Comparison of ENCODE assay signal across 1 fruit fly cellular context in genomic region chr2L:6561463-6562357, dm6.
TF ChIP-seq lines count a peak whose summit lies in the region.

Gene Trmt6 (minus strand): TSS chr2L:6562289.
Gene Ent2 (plus strand): TSS chr2L:6562325.

TF ChIP-seq in whole organism, embryonic, 481 proteins besides CTCF, POLR2A, EP300 and RAD21 (continued from another document and continues in another):
- TF ChIP-seq CoRest (tag; optimal IDR thresholded peaks at IDR 0.05; lab: Kevin White, UChicago) (peak; percentile 96), fd3F (GFP tag; optimal IDR thresholded peaks at IDR 0.05; lab: Kevin White, UChicago) (peak; percentile 94), CG1602 (GFP tag; optimal IDR thresholded peaks at IDR 0.05; lab: Kevin White, UChicago) (peak; percentile 95), eyg (GFP tag; optimal IDR thresholded peaks at IDR 0.05; lab: Kevin White, UChicago) (peak; percentile 94), Optix (GFP tag; IDR thresholded peaks at IDR 0.05; lab: Robert Waterston, UW) (peak; percentile 97), dan (GFP tag; IDR thresholded peaks at IDR 0.05; lab: Robert Waterston, UW) (peak; percentile 92), Deaf1 (tag; optimal IDR thresholded peaks at IDR 0.05; lab: Kevin White, UChicago) (peak; percentile 70), CG8765 (GFP tag; IDR thresholded peaks at IDR 0.05; lab: Robert Waterston, UW) (peak; percentile 97), CG7745 (tag; optimal IDR thresholded peaks at IDR 0.05; lab: Kevin White, UChicago) (no peak), stc (GFP tag; IDR thresholded peaks at IDR 0.05; lab: Robert Waterston, UW) (peak; percentile 97), CG5953 (GFP tag; IDR thresholded peaks at IDR 0.05; lab: Robert Waterston, UW) (peak; percentile 94), Trl (optimal IDR thresholded peaks at IDR 0.05; lab: Kevin White, UChicago) (no peak), Trl (GFP tag; optimal IDR thresholded peaks at IDR 0.05; lab: Kevin White, UChicago) (peak; percentile 98), CG16813 (GFP tag; IDR thresholded peaks at IDR 0.05; lab: Robert Waterston, UW; ENCODE audit: partially characterized antibody) (no peak), D19A (tag; optimal IDR thresholded peaks at IDR 0.05; lab: Kevin White, UChicago) (peak; percentile 83), CG8359 (GFP tag; optimal IDR thresholded peaks at IDR 0.05; lab: Kevin White, UChicago; ENCODE audit: borderline replicate concordance) (peak; percentile 9), HLHmδ (GFP tag; optimal IDR thresholded peaks at IDR 0.05; lab: Kevin White, UChicago) (no peak), Lhr (GFP tag; optimal IDR thresholded peaks at IDR 0.05; lab: Kevin White, UChicago) (peak; percentile 71), ase (GFP tag; IDR thresholded peaks at IDR 0.05; lab: Robert Waterston, UW) (peak; percentile 98), CG1024 (GFP tag; IDR thresholded peaks at IDR 0.05; lab: Robert Waterston, UW) (peak; percentile 92), CG10543 (GFP tag; optimal IDR thresholded peaks at IDR 0.05; lab: Kevin White, UChicago) (peak; percentile 95), CG3995 (GFP tag; optimal IDR thresholded peaks at IDR 0.05; lab: Kevin White, UChicago) (peak; percentile 92), ewg (GFP tag; optimal IDR thresholded peaks at IDR 0.05; lab: Kevin White, UChicago) (peak; percentile 91), Mes4 (GFP tag; optimal IDR thresholded peaks at IDR 0.05; lab: Kevin White, UChicago) (peak; percentile 93), CG30431 (GFP tag; optimal IDR thresholded peaks at IDR 0.05; lab: Kevin White, UChicago) (peak; percentile 95), lilli (GFP tag; optimal IDR thresholded peaks at IDR 0.05; lab: Kevin White, UChicago) (peak; percentile 97), HLH54F (GFP tag; optimal IDR thresholded peaks at IDR 0.05; lab: Kevin White, UChicago) (peak; percentile 98), E2f1 (GFP tag; IDR thresholded peaks at IDR 0.05; lab: Robert Waterston, UW) (peak; percentile 97), fd102C (GFP tag; optimal IDR thresholded peaks at IDR 0.05; lab: Kevin White, UChicago) (no peak), Ada2b (GFP tag; IDR thresholded peaks at IDR 0.05; lab: Robert Waterston, UW) (peak; percentile 98), CG13624 (GFP tag; optimal IDR thresholded peaks at IDR 0.05; lab: Kevin White, UChicago) (peak; percentile 96), Gsc (GFP tag; IDR thresholded peaks at IDR 0.05; lab: Robert Waterston, UW) (peak; percentile 95), CG11696 (GFP tag; IDR thresholded peaks at IDR 0.05; lab: Robert Waterston, UW) (peak; percentile 92), CG14014 (GFP tag; IDR thresholded peaks at IDR 0.05; lab: Robert Waterston, UW) (peak; percentile 97), pnt (GFP tag; optimal IDR thresholded peaks at IDR 0.05; lab: Kevin White, UChicago) (peak; percentile 97), Chrac-16 (GFP tag; optimal IDR thresholded peaks at IDR 0.05; lab: Kevin White, UChicago) (peak; percentile 96), hth (optimal IDR thresholded peaks at IDR 0.05; lab: Kevin White, UChicago) (no peak), her (GFP tag; optimal IDR thresholded peaks at IDR 0.05; lab: Kevin White, UChicago) (peak; percentile 94), dmrt11E (tag; optimal IDR thresholded peaks at IDR 0.05; lab: Kevin White, UChicago) (peak; percentile 87), repo (GFP tag; optimal IDR thresholded peaks at IDR 0.05; lab: Kevin White, UChicago) (peak; percentile 93), emc (GFP tag; optimal IDR thresholded peaks at IDR 0.05; lab: Kevin White, UChicago) (peak; percentile 94), Hsf (GFP tag; optimal IDR thresholded peaks at IDR 0.05; lab: Kevin White, UChicago) (peak; percentile 97), CG10565 (GFP tag; optimal IDR thresholded peaks at IDR 0.05; lab: Kevin White, UChicago) (peak; percentile 79), Antp (GFP tag; optimal IDR thresholded peaks at IDR 0.05; lab: Kevin White, UChicago) (peak; percentile 98), jumu (GFP tag; optimal IDR thresholded peaks at IDR 0.05; lab: Kevin White, UChicago) (peak; percentile 98), ara (GFP tag; IDR thresholded peaks at IDR 0.05; lab: Robert Waterston, UW) (peak; percentile 97), ac (GFP tag; optimal IDR thresholded peaks at IDR 0.05; lab: Kevin White, UChicago) (peak; percentile 56), CG12155 (GFP tag; optimal IDR thresholded peaks at IDR 0.05; lab: Kevin White, UChicago) (peak; percentile 96), gce (GFP tag; IDR thresholded peaks at IDR 0.05; lab: Robert Waterston, UW) (peak; percentile 97), Sox100B (GFP tag; optimal IDR thresholded peaks at IDR 0.05; lab: Kevin White, UChicago) (peak; percentile 87), unc-4 (GFP tag; IDR thresholded peaks at IDR 0.05; lab: Robert Waterston, UW; ENCODE audit: partially characterized antibody) (no peak), hbn (GFP tag; IDR thresholded peaks at IDR 0.05; lab: Robert Waterston, UW; ENCODE audit: partially characterized antibody) (no peak), gem (tag; optimal IDR thresholded peaks at IDR 0.05; lab: Kevin White, UChicago) (peak; percentile 95), ATbp (GFP tag; optimal IDR thresholded peaks at IDR 0.05; lab: Kevin White, UChicago) (peak; percentile 90), inv (GFP tag; IDR thresholded peaks at IDR 0.05; lab: Robert Waterston, UW; ENCODE audit: partially characterized antibody) (no peak), crc (GFP tag; optimal IDR thresholded peaks at IDR 0.05; lab: Kevin White, UChicago) (peak; percentile 92), CG9437 (GFP tag; optimal IDR thresholded peaks at IDR 0.05; lab: Kevin White, UChicago) (peak; percentile 86), gt (GFP tag; IDR thresholded peaks at IDR 0.05; lab: Robert Waterston, UW) (peak; percentile 86), Dp (GFP tag; optimal IDR thresholded peaks at IDR 0.05; lab: Kevin White, UChicago) (no peak), dimm (GFP tag; IDR thresholded peaks at IDR 0.05; lab: Robert Waterston, UW) (peak; percentile 91), zen2 (GFP tag; IDR thresholded peaks at IDR 0.05; lab: Robert Waterston, UW; ENCODE audit: partially characterized antibody) (no peak), CG8944 (GFP tag; optimal IDR thresholded peaks at IDR 0.05; lab: Kevin White, UChicago) (peak; percentile 96), chif (GFP tag; optimal IDR thresholded peaks at IDR 0.05; lab: Kevin White, UChicago) (peak; percentile 91 to 96), aop (GFP tag; IDR thresholded peaks at IDR 0.05; lab: Robert Waterston, UW) (peak; percentile 91), Blimp-1 (GFP tag; optimal IDR thresholded peaks at IDR 0.05; lab: Kevin White, UChicago) (peak; percentile 87), CG11723 (GFP tag; optimal IDR thresholded peaks at IDR 0.05; lab: Kevin White, UChicago) (peak; percentile 90), CG17829 (tag; optimal IDR thresholded peaks at IDR 0.05; lab: Kevin White, UChicago) (peak; percentile 93), CG6654 (GFP tag; optimal IDR thresholded peaks at IDR 0.05; lab: Kevin White, UChicago) (peak; percentile 87), MTF-1 (GFP tag; optimal IDR thresholded peaks at IDR 0.05; lab: Kevin White, UChicago; ENCODE audit: borderline replicate concordance) (peak; percentile 89), CG10431 (GFP tag; optimal IDR thresholded peaks at IDR 0.05; lab: Kevin White, UChicago) (peak; percentile 65), kni (GFP tag; optimal IDR thresholded peaks at IDR 0.05; lab: Kevin White, UChicago) (peak; percentile 78), Lim3 (GFP tag; IDR thresholded peaks at IDR 0.05; lab: Robert Waterston, UW) (peak; percentile 90), CG10959 (GFP tag; IDR thresholded peaks at IDR 0.05; lab: Robert Waterston, UW) (peak; percentile 94), NC2β (GFP tag; optimal IDR thresholded peaks at IDR 0.05; lab: Kevin White, UChicago) (peak; percentile 93), bab2 (GFP tag; optimal IDR thresholded peaks at IDR 0.05; lab: Kevin White, UChicago) (peak; percentile 97), CG4617 (GFP tag; optimal IDR thresholded peaks at IDR 0.05; lab: Kevin White, UChicago; ENCODE audit: borderline replicate concordance) (peak; percentile 91), Hand (GFP tag; optimal IDR thresholded peaks at IDR 0.05; lab: Kevin White, UChicago) (peak; percentile 85), nerfin-1 (tag; optimal IDR thresholded peaks at IDR 0.05; lab: Kevin White, UChicago) (peak; percentile 85), CG4360 (GFP tag; IDR thresholded peaks at IDR 0.05; lab: Robert Waterston, UW) (peak; percentile 80), wor (GFP tag; IDR thresholded peaks at IDR 0.05; lab: Robert Waterston, UW) (peak; percentile 92), gfzf (GFP tag; optimal IDR thresholded peaks at IDR 0.05; lab: Kevin White, UChicago) (peak; percentile 12), CG15073 (GFP tag; optimal IDR thresholded peaks at IDR 0.05; lab: Kevin White, UChicago) (peak; percentile 58), nmo (GFP tag; optimal IDR thresholded peaks at IDR 0.05; lab: Kevin White, UChicago) (peak; percentile 95), grn (GFP tag; optimal IDR thresholded peaks at IDR 0.05; lab: Kevin White, UChicago) (peak; percentile 97), Scr (GFP tag; IDR thresholded peaks at IDR 0.05; lab: Robert Waterston, UW; ENCODE audit: partially characterized antibody) (no peak), CrebB (tag; optimal IDR thresholded peaks at IDR 0.05; lab: Kevin White, UChicago) (peak; percentile 85), Med (GFP tag; lab: Kevin White, UChicago) (peak; percentile 100), sc (optimal IDR thresholded peaks at IDR 0.05; lab: Kevin White, UChicago) (no peak), sc (GFP tag; optimal IDR thresholded peaks at IDR 0.05; lab: Kevin White, UChicago) (peak; percentile 78), CG1792 (GFP tag; optimal IDR thresholded peaks at IDR 0.05; lab: Kevin White, UChicago) (peak; percentile 96), knrl (GFP tag; IDR thresholded peaks at IDR 0.05; lab: Robert Waterston, UW; ENCODE audit: partially characterized antibody) (0 out of 3 replicates have a peak, but pooled peaks have one; percentile 8), CG10654 (GFP tag; optimal IDR thresholded peaks at IDR 0.05; lab: Kevin White, UChicago) (peak; percentile 95), kah (GFP tag; optimal IDR thresholded peaks at IDR 0.05; lab: Kevin White, UChicago) (peak; percentile 95), bigmax (GFP tag; optimal IDR thresholded peaks at IDR 0.05; lab: Kevin White, UChicago) (peak; percentile 27), sens (GFP tag; lab: Kevin White, UChicago) (peak; percentile 99), CG9215 (GFP tag; IDR thresholded peaks at IDR 0.05; lab: Robert Waterston, UW) (peak; percentile 96), CG10321 (GFP tag; IDR thresholded peaks at IDR 0.05; lab: Robert Waterston, UW) (peak; percentile 80), Oaz (GFP tag; IDR thresholded peaks at IDR 0.05; lab: Robert Waterston, UW) (peak; percentile 96), CG12659 (GFP tag; optimal IDR thresholded peaks at IDR 0.05; lab: Kevin White, UChicago) (peak; percentile 94), ap (GFP tag; IDR thresholded peaks at IDR 0.05; lab: Robert Waterston, UW) (peak; percentile 96), CG7357 (GFP tag; IDR thresholded peaks at IDR 0.05; lab: Robert Waterston, UW) (peak; percentile 94), row (GFP tag; IDR thresholded peaks at IDR 0.05; lab: Robert Waterston, UW) (peak; percentile 98), sna (GFP tag; IDR thresholded peaks at IDR 0.05; lab: Robert Waterston, UW; ENCODE audit: partially characterized antibody) (no peak), tap (tag; optimal IDR thresholded peaks at IDR 0.05; lab: Kevin White, UChicago) (peak; percentile 89), peb (GFP tag; IDR thresholded peaks at IDR 0.05; lab: Robert Waterston, UW) (peak; percentile 95), Eip74EF (GFP tag; optimal IDR thresholded peaks at IDR 0.05; lab: Kevin White, UChicago) (peak in 1 of 2 experiments; percentile 88), onecut (GFP tag; IDR thresholded peaks at IDR 0.05; lab: Robert Waterston, UW) (peak; percentile 89), odd (GFP tag; optimal IDR thresholded peaks at IDR 0.05; lab: Kevin White, UChicago) (peak; percentile 86), pita (GFP tag; optimal IDR thresholded peaks at IDR 0.05; lab: Kevin White, UChicago) (no peak), Atf3 (GFP tag; optimal IDR thresholded peaks at IDR 0.05; lab: Kevin White, UChicago) (peak; percentile 93), B-H1 (GFP tag; IDR thresholded peaks at IDR 0.05; lab: Robert Waterston, UW) (peak; percentile 97), CG9817 (tag; optimal IDR thresholded peaks at IDR 0.05; lab: Kevin White, UChicago) (peak; percentile 97), kay (GFP tag; optimal IDR thresholded peaks at IDR 0.05; lab: Kevin White, UChicago) (peak; percentile 87), CG17568 (GFP tag; optimal IDR thresholded peaks at IDR 0.05; lab: Kevin White, UChicago) (peak; percentile 80), CG17186 (GFP tag; optimal IDR thresholded peaks at IDR 0.05; lab: Kevin White, UChicago) (peak; percentile 91), vnd (GFP tag; IDR thresholded peaks at IDR 0.05; lab: Robert Waterston, UW; ENCODE audit: partially characterized antibody) (no peak), CkIIα-i1 (GFP tag; IDR thresholded peaks at IDR 0.05; lab: Robert Waterston, UW) (peak; percentile 87), esg (GFP tag; conservative IDR thresholded peaks at IDR 0.05; lab: Robert Waterston, UW) (peak; percentile 96), CG9876 (GFP tag; optimal IDR thresholded peaks at IDR 0.05; lab: Kevin White, UChicago) (peak; percentile 95), Sry-δ (GFP tag; optimal IDR thresholded peaks at IDR 0.05; lab: Kevin White, UChicago) (peak; percentile 68), fru (optimal IDR thresholded peaks at IDR 0.05; lab: Kevin White, UChicago) (no peak), lab (GFP tag; optimal IDR thresholded peaks at IDR 0.05; lab: Kevin White, UChicago) (peak; percentile 97), CG32532 (GFP tag; IDR thresholded peaks at IDR 0.05; lab: Robert Waterston, UW) (peak; percentile 98), Ptx1 (GFP tag; IDR thresholded peaks at IDR 0.05; lab: Robert Waterston, UW) (peak; percentile 99), CG8388 (GFP tag; optimal IDR thresholded peaks at IDR 0.05; lab: Kevin White, UChicago) (peak; percentile 83), Sin3A (optimal IDR thresholded peaks at IDR 0.05; lab: Kevin White, UChicago) (peak; percentile 2), CG9609 (GFP tag; optimal IDR thresholded peaks at IDR 0.05; lab: Kevin White, UChicago) (peak; percentile 97), CG15011 (GFP tag; optimal IDR thresholded peaks at IDR 0.05; lab: Kevin White, UChicago) (peak; percentile 91), B-H2 (GFP tag; optimal IDR thresholded peaks at IDR 0.05; lab: Kevin White, UChicago) (peak; percentile 89), CG11085 (GFP tag; IDR thresholded peaks at IDR 0.05; lab: Robert Waterston, UW) (peak; percentile 97), CG9932 (GFP tag; IDR thresholded peaks at IDR 0.05; lab: Robert Waterston, UW) (peak; percentile 98)
